Worm (Caenorhabditis elegans) whole organism, late embryonic: ENCODE measurements around the gene ZK1248.17.

Experiments
- ceh-2 ChIP-seq: sonication (generic microtip); optimal IDR thresholded peaks from 2 replicates; lab custom pipeline; 2016; ENCODE audit warnings: missing genotype, missing genetic modification characterization, missing compliant biosample characterization
- lim-6 ChIP-seq: sonication (generic microtip); optimal IDR thresholded peaks from 2 replicates; lab custom pipeline; 2016; ENCODE audit warnings: missing genetic modification characterization, missing compliant biosample characterization
- pqm-1 ChIP-seq: sonication (generic microtip); optimal IDR thresholded peaks from 2 replicates; lab custom pipeline; 2016; ENCODE audit warnings: missing genetic modification characterization, missing compliant biosample characterization
- sdc-2 ChIP-seq: sonication (generic microtip); optimal IDR thresholded peaks from 2 replicates; lab custom pipeline; 2016; ENCODE audit warnings: missing genotype, missing genetic modification characterization, missing compliant biosample characterization
- unc-55 ChIP-seq: sonication (generic microtip); optimal IDR thresholded peaks from 2 replicates; lab custom pipeline; 2017; ENCODE audit warnings: missing biosample characterization, missing genetic modification reagents, missing genetic modification characterization

ce11 chrII:5884252-5884651 lies 38.9 kb upstream of the ZK1248.17 start, which contains the start of gene rfip-1:
- TF ChIP-seq lim-6 (tag; lab: Kevin White, UChicago) (no peak), ceh-2 (no peak), pqm-1 (tag; lab: Kevin White, UChicago) (no peak), sdc-2 (tag; lab: Kevin White, UChicago) (no peak), unc-55 (no peak)
